Worm (Caenorhabditis elegans) whole organism, midembryonic: Measurements from ENCODE around the gene ccdc-149.

Source experiments
- T22C8.4 ChIP-seq: fragments of 200-800 bp; sonication (Bioruptor generic); IDR thresholded peaks from 2 replicates; pipeline ENCODE4 v1.3.6; 2022; ENCODE audit warnings: missing genetic modification characterization, missing compliant biosample characterization
- cog-1 ChIP-seq: sonication (generic microtip); optimal IDR thresholded peaks from 2 replicates; lab custom pipeline; 2016; ENCODE audit warnings: missing genetic modification characterization, missing compliant biosample characterization
- flt-1 ChIP-seq: fragments of 200-800 bp; sonication (Bioruptor generic); IDR thresholded peaks from 2 replicates; pipeline ENCODE4 v1.3.6; 2022; ENCODE audit warnings: missing genetic modification characterization, missing compliant biosample characterization
- klf-2 ChIP-seq: fragments of 200-800 bp; sonication (Bioruptor generic); conservative IDR thresholded peaks from 2 replicates; pipeline ENCODE4 v1.3.6; 2022; ENCODE audit warnings: missing genetic modification reagents, missing genetic modification characterization, missing compliant biosample characterization
- med-1 ChIP-seq: sonication (generic microtip); optimal IDR thresholded peaks from 2 replicates; lab custom pipeline; 2017; ENCODE audit warnings: missing genetic modification characterization, mild to moderate bottlenecking, missing compliant biosample characterization, antibody characterized with exemption, missing genetic modification reagents; ENCODE audit not compliant: insufficient read depth
- ref-1 ChIP-seq: fragments of 200-800 bp; sonication (Bioruptor generic); conservative IDR thresholded peaks from 2 replicates; pipeline ENCODE4 v1.3.6; 2022; ENCODE audit warnings: missing genetic modification reagents, missing genetic modification characterization, missing compliant biosample characterization
- tab-1 ChIP-seq: fragments of 200-800 bp; sonication (Bioruptor generic); IDR thresholded peaks from 2 replicates; pipeline ENCODE4 v1.3.6; 2022; ENCODE audit warnings: missing genetic modification characterization, missing compliant biosample characterization
- ztf-23 ChIP-seq: fragments of 200-800 bp; sonication (Bioruptor generic); IDR thresholded peaks from 2 replicates; pipeline ENCODE4 v1.3.6; 2022; ENCODE audit warnings: missing genetic modification reagents, missing genetic modification characterization, missing compliant biosample characterization
- ztf-29 ChIP-seq: fragments of 200-800 bp; sonication (Bioruptor generic); IDR thresholded peaks from 2 replicates; pipeline ENCODE4 v1.3.6; 2022; ENCODE audit warnings: missing genetic modification reagents, missing genetic modification characterization, missing compliant biosample characterization

ccdc-149 gene

DNA sequence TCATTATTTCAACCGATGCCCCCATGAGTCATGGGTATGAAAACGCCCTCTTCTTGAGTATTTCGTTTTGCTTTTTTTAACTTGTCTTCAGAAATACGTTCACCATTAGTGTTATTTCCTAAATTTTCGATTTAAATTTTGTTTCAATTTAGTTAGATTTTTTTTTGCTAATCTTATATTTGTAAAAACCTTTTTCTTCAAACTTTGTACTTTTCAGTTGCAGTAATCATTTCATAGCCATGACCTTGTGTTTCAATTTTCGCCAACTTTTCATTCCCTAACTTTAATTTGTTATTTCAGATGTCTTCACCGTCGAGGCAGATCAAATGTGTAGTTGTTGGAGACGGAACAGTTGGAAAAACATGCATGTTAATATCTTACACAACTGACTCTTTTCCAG, 37.1 kb upstream of the ccdc-149 start, which contains the start of gene mig-2:
Gene mig-2, plus strand, starts transcription at position 301 of the 400 bp plus-strand sequence.
- TF ChIP-seq ref-1 (GFP tag; lab: Robert Waterston, UW) (no peak), cog-1 (no peak), tab-1 (GFP tag; lab: Robert Waterston, UW) (no peak), med-1 (GFP tag; lab: Kevin White, UChicago) (no peak), flt-1 (GFP tag; lab: Robert Waterston, UW) (no peak), klf-2 (GFP tag; lab: Robert Waterston, UW) (no peak), ztf-29 (GFP tag; lab: Robert Waterston, UW) (no peak), T22C8.4 (GFP tag; lab: Robert Waterston, UW) (no peak), ztf-23 (GFP tag; lab: Robert Waterston, UW) (no peak)

DNA sequence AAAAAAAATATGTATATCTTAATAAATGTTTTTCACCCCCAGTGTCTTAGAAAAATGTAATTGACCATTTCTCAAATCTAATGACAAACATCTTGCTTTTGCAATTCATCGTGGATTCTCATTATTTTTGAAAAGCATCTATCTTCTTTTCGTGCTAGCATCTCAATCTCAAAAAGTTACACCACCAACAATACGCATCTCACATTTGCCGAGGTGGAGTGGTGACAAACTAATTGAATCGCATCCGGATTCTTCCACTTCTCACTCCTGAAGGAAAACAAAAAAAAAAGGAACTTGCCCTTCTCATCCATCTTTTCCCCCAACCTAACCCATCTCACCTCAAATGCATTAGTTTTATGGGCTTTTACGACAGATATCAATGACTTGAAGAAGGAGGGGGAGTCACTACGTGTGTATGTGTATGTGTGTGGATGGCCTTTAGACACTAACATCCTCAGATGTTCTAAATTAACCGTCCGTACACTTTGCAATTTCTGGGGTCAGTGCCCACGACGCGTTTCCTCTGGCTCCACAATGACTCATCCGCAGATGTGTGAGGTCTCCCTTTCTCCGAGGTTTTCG, 36.3 kb upstream of the ccdc-149 start:
- TF ChIP-seq ztf-29 (GFP tag; lab: Robert Waterston, UW) (no peak), klf-2 (GFP tag; lab: Robert Waterston, UW) (no peak), cog-1 (no peak), ref-1 (GFP tag; lab: Robert Waterston, UW) (no peak), T22C8.4 (GFP tag; lab: Robert Waterston, UW) (no peak), flt-1 (GFP tag; lab: Robert Waterston, UW) (no peak), med-1 (GFP tag; lab: Kevin White, UChicago) (no peak), tab-1 (GFP tag; lab: Robert Waterston, UW) (no peak), ztf-23 (GFP tag; lab: Robert Waterston, UW) (no peak)

DNA sequence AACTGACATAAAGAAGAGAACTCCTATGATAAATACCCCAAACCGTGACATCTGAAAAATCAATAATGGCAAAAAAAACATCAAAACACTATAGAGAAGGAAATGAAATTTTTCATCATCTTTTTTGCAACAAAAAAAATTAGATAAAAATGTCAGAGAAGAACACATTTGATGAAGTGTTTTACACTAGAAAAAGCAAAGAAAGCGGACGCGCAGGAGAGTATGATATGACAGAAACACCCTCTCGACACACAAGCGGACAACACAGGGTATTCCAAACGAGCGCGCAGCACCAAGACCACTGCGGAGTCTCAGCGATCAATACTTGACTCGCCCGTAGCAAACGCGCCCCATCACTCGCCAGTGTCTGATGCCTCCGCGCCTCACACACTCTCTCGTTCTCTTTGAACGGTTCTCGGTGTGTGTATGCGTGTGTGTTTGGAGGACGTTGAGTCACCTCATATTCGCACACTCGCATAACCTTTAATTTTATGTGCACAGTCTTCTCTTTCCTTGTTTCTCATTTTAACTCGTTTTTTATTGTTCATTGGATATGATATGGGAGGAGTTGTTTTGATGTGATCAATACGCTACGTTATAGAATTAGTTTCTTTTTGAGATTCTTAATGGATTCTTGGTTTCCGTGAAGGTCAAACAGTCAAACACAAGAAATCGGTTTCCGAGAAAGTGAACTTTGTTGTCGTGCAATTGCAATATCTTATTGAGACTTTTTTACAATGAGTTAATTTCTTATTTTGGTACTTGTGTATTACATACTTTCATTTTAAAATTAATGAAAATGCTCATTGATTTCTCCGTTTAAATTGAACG, 35.4 kb upstream of the ccdc-149 start, which contains the start of gene selt-1.1:
Gene selt-1.1, minus strand, starts transcription at position 51 of the 831 bp plus-strand sequence.
- TF ChIP-seq ztf-29 (GFP tag; lab: Robert Waterston, UW) (no peak), ztf-23 (GFP tag; lab: Robert Waterston, UW) (no peak), flt-1 (GFP tag; lab: Robert Waterston, UW) (no peak), med-1 (GFP tag; lab: Kevin White, UChicago) (no peak), T22C8.4 (GFP tag; lab: Robert Waterston, UW) (peak; percentile 86), cog-1 (peak; percentile 54), ref-1 (GFP tag; lab: Robert Waterston, UW) (no peak), klf-2 (GFP tag; lab: Robert Waterston, UW) (no peak), tab-1 (GFP tag; lab: Robert Waterston, UW) (no peak)

DNA sequence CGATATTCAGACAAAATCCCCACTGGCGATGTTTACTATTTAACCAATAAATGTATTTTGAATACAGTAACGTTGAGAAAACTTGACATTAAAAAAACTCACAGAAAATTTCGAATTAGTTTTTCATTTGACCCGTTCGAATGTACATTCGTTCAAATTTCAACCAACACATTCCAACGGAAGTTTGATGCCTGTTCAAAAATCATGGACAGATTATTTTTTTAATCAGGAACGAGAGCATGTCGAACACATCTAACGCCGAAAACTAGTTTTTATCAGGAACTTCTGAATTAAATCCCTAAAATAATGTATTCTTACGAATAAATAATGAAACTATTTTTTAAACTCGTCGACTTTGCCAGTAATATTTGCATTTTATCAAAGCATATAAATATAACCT, 30.4 kb upstream of the ccdc-149 start:
- TF ChIP-seq klf-2 (GFP tag; lab: Robert Waterston, UW) (no peak), T22C8.4 (GFP tag; lab: Robert Waterston, UW) (no peak), ref-1 (GFP tag; lab: Robert Waterston, UW) (no peak), flt-1 (GFP tag; lab: Robert Waterston, UW) (no peak), med-1 (GFP tag; lab: Kevin White, UChicago) (no peak), tab-1 (GFP tag; lab: Robert Waterston, UW) (no peak), ztf-29 (GFP tag; lab: Robert Waterston, UW) (no peak), ztf-23 (GFP tag; lab: Robert Waterston, UW) (no peak), cog-1 (no peak)

DNA sequence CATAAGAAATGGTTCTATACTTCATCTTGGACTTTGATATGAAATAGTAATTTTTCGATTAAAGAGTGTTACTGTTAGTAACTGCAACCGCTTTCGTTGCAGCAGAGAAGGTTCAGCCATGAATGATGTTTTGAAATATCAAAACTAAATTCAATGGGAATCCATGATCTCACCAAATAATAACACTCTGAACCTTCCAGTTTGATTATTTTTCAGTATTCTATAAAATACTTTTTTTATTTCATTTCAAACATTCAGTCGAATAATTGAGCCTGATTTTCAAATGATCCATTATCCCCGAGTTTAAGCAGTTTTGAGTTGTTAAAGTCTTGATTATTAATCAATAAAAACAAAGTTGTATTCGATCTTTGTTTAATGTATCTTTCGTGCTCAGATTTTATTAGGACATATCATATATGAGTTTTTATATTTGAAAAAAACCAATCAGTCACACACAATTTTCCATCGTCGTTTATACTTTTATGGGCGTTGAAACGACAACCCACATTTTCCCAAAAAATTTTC, 26.1 kb upstream of the ccdc-149 start, which contains the start of gene gcp-2.2:
Gene gcp-2.2, plus strand, starts transcription at position 475 of the 525 bp plus-strand sequence.
- no peak for TF ChIP-seq flt-1 (GFP tag; lab: Robert Waterston, UW)
- no peak for TF ChIP-seq cog-1
- no peak for TF ChIP-seq T22C8.4 (GFP tag; lab: Robert Waterston, UW)
- TF ChIP-seq ztf-23 (GFP tag; lab: Robert Waterston, UW) = no peak
- no peak for TF ChIP-seq ref-1 (GFP tag; lab: Robert Waterston, UW)
- TF ChIP-seq tab-1 (GFP tag; lab: Robert Waterston, UW) = no peak
- TF ChIP-seq med-1 (GFP tag; lab: Kevin White, UChicago) = no peak
- TF ChIP-seq ztf-29 (GFP tag; lab: Robert Waterston, UW) = no peak
- no peak for TF ChIP-seq klf-2 (GFP tag; lab: Robert Waterston, UW)

DNA sequence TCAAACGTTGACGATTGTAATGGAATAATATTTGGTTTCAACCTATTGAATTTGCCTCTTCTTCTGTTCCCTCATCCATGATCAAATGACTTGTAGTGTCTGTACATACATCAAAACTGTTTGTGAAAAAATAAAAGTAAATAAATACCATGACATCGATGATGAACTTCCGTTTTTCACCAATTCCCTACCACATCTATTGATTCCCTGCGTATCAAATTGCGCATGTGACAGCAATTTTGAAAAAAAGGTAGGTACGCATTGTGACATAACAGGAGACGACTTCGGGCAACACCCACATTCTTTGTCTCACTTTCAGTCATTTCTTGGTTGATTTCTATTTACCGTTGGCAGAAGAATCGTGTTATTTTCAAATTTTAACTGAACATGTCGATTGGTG, 25.2 kb upstream of the ccdc-149 start, which contains the start of gene C35C5.9:
Gene C35C5.9, plus strand, starts transcription at position 161 of the 400 bp plus-strand sequence.
- TF ChIP-seq ref-1 (GFP tag; lab: Robert Waterston, UW) = no peak
- TF ChIP-seq klf-2 (GFP tag; lab: Robert Waterston, UW) = no peak
- TF ChIP-seq ztf-23 (GFP tag; lab: Robert Waterston, UW) = no peak
- TF ChIP-seq flt-1 (GFP tag; lab: Robert Waterston, UW) = no peak
- TF ChIP-seq T22C8.4 (GFP tag; lab: Robert Waterston, UW) = no peak
- no peak for TF ChIP-seq cog-1
- TF ChIP-seq ztf-29 (GFP tag; lab: Robert Waterston, UW) = no peak
- TF ChIP-seq tab-1 (GFP tag; lab: Robert Waterston, UW) = no peak
- TF ChIP-seq med-1 (GFP tag; lab: Kevin White, UChicago) = no peak

DNA sequence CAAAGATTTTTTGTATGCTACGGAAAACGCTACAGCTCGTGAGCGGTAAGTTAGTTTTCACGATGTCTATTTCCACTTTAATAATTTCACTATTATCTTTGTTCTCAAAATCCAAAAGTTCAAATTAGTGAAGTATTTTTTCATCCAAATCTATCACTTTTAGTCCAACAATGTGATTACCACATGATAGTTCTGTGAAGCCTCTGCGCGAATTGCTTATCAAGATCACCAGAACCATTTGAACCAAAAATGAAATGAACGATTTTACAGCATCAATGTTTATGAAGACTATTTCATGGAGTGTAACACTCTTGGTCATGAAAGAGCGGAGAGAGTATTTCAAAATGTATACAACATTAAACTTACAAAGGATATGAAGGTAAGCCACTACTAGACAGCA, 23.2 kb upstream of the ccdc-149 start:
- TF ChIP-seq ztf-23 (GFP tag; lab: Robert Waterston, UW) (no peak), T22C8.4 (GFP tag; lab: Robert Waterston, UW) (no peak), med-1 (GFP tag; lab: Kevin White, UChicago) (no peak), klf-2 (GFP tag; lab: Robert Waterston, UW) (no peak), ztf-29 (GFP tag; lab: Robert Waterston, UW) (no peak), flt-1 (GFP tag; lab: Robert Waterston, UW) (no peak), cog-1 (no peak)

DNA sequence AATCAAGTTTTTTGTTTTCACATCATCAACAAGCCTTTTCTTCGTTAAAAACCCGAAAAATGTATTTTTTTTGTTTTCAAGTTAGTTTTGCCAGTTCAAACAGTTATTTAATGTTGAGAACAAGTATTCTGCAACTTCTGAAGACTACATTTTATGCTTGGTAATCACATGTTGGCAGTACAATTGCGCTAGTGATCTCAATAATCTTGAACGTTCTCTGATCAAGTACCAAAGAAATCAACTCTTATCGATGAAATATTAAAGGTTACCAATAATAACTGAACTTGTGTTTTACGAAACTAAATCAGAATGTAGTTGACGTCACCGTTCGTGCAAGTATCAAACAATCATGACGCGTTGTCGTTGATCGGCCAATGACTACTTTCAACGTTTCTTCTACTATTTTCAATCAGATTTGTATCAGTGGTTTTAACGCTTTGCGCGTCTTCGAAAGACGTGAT, 22.3 kb upstream of the ccdc-149 start, which contains the start of gene C35C5.8:
Gene C35C5.8, plus strand, starts transcription at position 51 of the 461 bp plus-strand sequence.
- TF ChIP-seq med-1 (GFP tag; lab: Kevin White, UChicago) = no peak
- no peak for TF ChIP-seq tab-1 (GFP tag; lab: Robert Waterston, UW)
- no peak for TF ChIP-seq ref-1 (GFP tag; lab: Robert Waterston, UW)
- no peak for TF ChIP-seq cog-1
- no peak for TF ChIP-seq ztf-29 (GFP tag; lab: Robert Waterston, UW)
- no peak for TF ChIP-seq T22C8.4 (GFP tag; lab: Robert Waterston, UW)
- TF ChIP-seq ztf-23 (GFP tag; lab: Robert Waterston, UW) = no peak
- TF ChIP-seq klf-2 (GFP tag; lab: Robert Waterston, UW) = no peak
- TF ChIP-seq flt-1 (GFP tag; lab: Robert Waterston, UW) = no peak
